Fruit fly (Drosophila melanogaster) Kc167 (cell line): Measurements from ENCODE around the gene CG12115.

ENCODE experiments used
- insv ChIP-seq: fragments of >200 bp; optimal IDR thresholded peaks from 3 replicates; lab custom pipeline; 2018; ENCODE audit warnings: missing external identifiers
- psq ChIP-seq: fragments of >200 bp; optimal IDR thresholded peaks from 2 replicates; lab custom pipeline; 2017; ENCODE audit warnings: missing external identifiers

- no peak for TF ChIP-seq insv
- no peak for TF ChIP-seq psq (lab: Kevin White, UChicago)
These were observed 4.9 kb upstream of the CG12115 start for dm6 chrX:9195311-9195710.
